Worm (Caenorhabditis elegans) whole organism, early embryonic: ENCODE results near the gene ced-5.

ENCODE experiments used
- B0310.2 ChIP-seq: sonication (generic microtip); optimal IDR thresholded peaks from 2 replicates; lab custom pipeline; 2016; ENCODE audit warnings: mild to moderate bottlenecking, missing genetic modification characterization, missing compliant biosample characterization
- aly-1 ChIP-seq: sonication (generic microtip); optimal IDR thresholded peaks from 2 replicates; lab custom pipeline; 2016; ENCODE audit warnings: missing genetic modification characterization, missing compliant biosample characterization
- ama-1 ChIP-seq: fragments of 150-350 bp; optimal IDR thresholded peaks from 2 replicates; lab custom pipeline; 2014
- ceh-13 ChIP-seq: fragments of 200-800 bp; sonication (Bioruptor generic); optimal IDR thresholded peaks from 2 replicates; lab custom pipeline; 2018; ENCODE audit warnings: mild to moderate bottlenecking, missing genetic modification characterization, missing compliant biosample characterization
- ets-7 ChIP-seq: sonication (generic microtip); optimal IDR thresholded peaks from 2 replicates; lab custom pipeline; 2016; ENCODE audit warnings: missing genotype, missing genetic modification characterization, missing compliant biosample characterization
- flt-1 ChIP-seq: fragments of 200-800 bp; sonication (Bioruptor generic); IDR thresholded peaks from 2 replicates; pipeline ENCODE4 v1.3.6; 2022; ENCODE audit warnings: missing genetic modification characterization, missing compliant biosample characterization
- hmbx-1 ChIP-seq: sonication (generic microtip); optimal IDR thresholded peaks from 2 replicates; lab custom pipeline; 2016; ENCODE audit warnings: mild to moderate bottlenecking, missing genetic modification characterization, missing compliant biosample characterization
- hnd-1 ChIP-seq: sonication (generic microtip); optimal IDR thresholded peaks from 2 replicates; lab custom pipeline; 2016; ENCODE audit warnings: missing genetic modification characterization, missing compliant biosample characterization
- sea-1 ChIP-seq: fragments of 200-800 bp; sonication (Bioruptor generic); conservative IDR thresholded peaks from 2 replicates; pipeline ENCODE4 v1.3.6; 2022; ENCODE audit warnings: missing genetic modification characterization, missing compliant biosample characterization
- tbx-11 ChIP-seq: fragments of 200-800 bp; sonication (Bioruptor generic); IDR thresholded peaks from 2 replicates; pipeline ENCODE4 v1.3.6; 2022; ENCODE audit warnings: missing genetic modification characterization, missing compliant biosample characterization
- tbx-37 ChIP-seq: fragments of 200-800 bp; sonication (Bioruptor generic); conservative IDR thresholded peaks from 2 replicates; pipeline ENCODE4 v1.3.6; 2022; ENCODE audit warnings: missing genetic modification reagents, missing genetic modification characterization, missing compliant biosample characterization
- tra-4 ChIP-seq: sonication (generic microtip); optimal IDR thresholded peaks from 2 replicates; lab custom pipeline; 2017; ENCODE audit warnings: missing genetic modification characterization, missing compliant biosample characterization

- TF ChIP-seq tbx-37 (GFP tag; lab: Robert Waterston, UW): no peak
- no peak for TF ChIP-seq hmbx-1 (tag; lab: Kevin White, UChicago)
- no peak for TF ChIP-seq ets-7 (tag; lab: Kevin White, UChicago)
- TF ChIP-seq aly-1 (tag; lab: Kevin White, UChicago): no peak
- TF ChIP-seq ama-1: no peak
- no peak for TF ChIP-seq flt-1 (GFP tag; lab: Robert Waterston, UW)
- no peak for TF ChIP-seq tra-4
- TF ChIP-seq ceh-13 (GFP tag; lab: Kevin White, UChicago): no peak
- TF ChIP-seq hnd-1 (tag; lab: Kevin White, UChicago): no peak
- TF ChIP-seq B0310.2 (tag; lab: Kevin White, UChicago): no peak
- TF ChIP-seq sea-1 (GFP tag; lab: Robert Waterston, UW): no peak
- TF ChIP-seq tbx-11 (GFP tag; lab: Robert Waterston, UW): no peak
These were observed 34.7 kb downstream of the ced-5 start for ce11 chrIV:10518652-10519051.
